Worm (Caenorhabditis elegans) whole organism, late embryonic: ENCODE data around the gene C01G10.4.

ENCODE experiments used
- C08G9.2 ChIP-seq: sonication (generic microtip); optimal IDR thresholded peaks from 2 replicates; lab custom pipeline; 2016; ENCODE audit warnings: mild to moderate bottlenecking, missing genetic modification characterization, moderate library complexity, missing compliant biosample characterization
- Y22D7AL.16 ChIP-seq: sonication (generic microtip); optimal IDR thresholded peaks from 2 replicates; lab custom pipeline; 2016; ENCODE audit warnings: missing genetic modification characterization, missing compliant biosample characterization
- ama-1 ChIP-seq: fragments of 150-350 bp; optimal IDR thresholded peaks from 2 replicates; lab custom pipeline; 2014
- ceh-2 ChIP-seq: sonication (generic microtip); optimal IDR thresholded peaks from 2 replicates; lab custom pipeline; 2016; ENCODE audit warnings: missing genotype, missing genetic modification characterization, missing compliant biosample characterization
- fax-1 ChIP-seq: sonication (generic microtip); optimal IDR thresholded peaks from 2 replicates; lab custom pipeline; 2016; ENCODE audit warnings: missing genotype, missing genetic modification characterization, missing compliant biosample characterization
- hlh-8 ChIP-seq: sonication (generic microtip); optimal IDR thresholded peaks from 2 replicates; lab custom pipeline; 2016; ENCODE audit warnings: missing genotype, missing genetic modification characterization, missing compliant biosample characterization
- lin-11 ChIP-seq: fragments of 200-800 bp; sonication (Bioruptor generic); optimal IDR thresholded peaks from 2 replicates; lab custom pipeline; 2018; ENCODE audit warnings: mild to moderate bottlenecking, missing genetic modification characterization, missing compliant biosample characterization
- pag-3 ChIP-seq: sonication (generic microtip); optimal IDR thresholded peaks from 2 replicates; lab custom pipeline; 2016; ENCODE audit warnings: missing compliant biosample characterization, missing genetic modification characterization, borderline replicate concordance
- pros-1 ChIP-seq: fragments of 150-350 bp; optimal IDR thresholded peaks from 2 replicates; lab custom pipeline; 2014; ENCODE audit warnings: missing biosample characterization, missing genetic modification reagents, missing genetic modification characterization

- TF ChIP-seq ceh-2 (tag; lab: Kevin White, UChicago) (no peak), lin-11 (tag; lab: Kevin White, UChicago) (no peak), Y22D7AL.16 (no peak), pros-1 (tag; lab: Kevin White, UChicago) (no peak), ama-1 (no peak), fax-1 (no peak), C08G9.2 (no peak), hlh-8 (tag; lab: Kevin White, UChicago) (no peak), pag-3 (no peak)
These were observed 21.2 kb upstream of the C01G10.4 start, which contains the start of gene dnj-3 for ce11 chrV:15068378-15068777.
